Fruit fly (Drosophila melanogaster): ENCODE results near the gene mei-217.
A peak's percentile ranks its signal among the peaks of the same experiment; 100 is the strongest.

Gene mei-217

dm6 chrX:17107401-17107916 lies 35.3 kb downstream of the mei-217 start, which contains the start of gene CG5004 (continued):
- TF ChIP-seq pzg (GFP tag; optimal IDR thresholded peaks at IDR 0.05) (peak; percentile 74), Jarid2 (GFP tag; optimal IDR thresholded peaks at IDR 0.05) (peak; percentile 87), CG34224 (GFP tag; IDR thresholded peaks at IDR 0.05; ENCODE audit: partially characterized antibody) (peak; percentile 44; the same call in 1 of the 3 replicates), Doc3 (GFP tag; IDR thresholded peaks at IDR 0.05; ENCODE audit: partially characterized antibody) (0 out of 3 replicates have a peak, but pooled peaks have one; percentile 33), unc-4 (GFP tag; IDR thresholded peaks at IDR 0.05; ENCODE audit: partially characterized antibody) (peak; percentile 53), Aef1 (GFP tag; IDR thresholded peaks at IDR 0.05) (peak; percentile 58; the same call in 2 of the 3 replicates), Dp (GFP tag; optimal IDR thresholded peaks at IDR 0.05) (peak; percentile 41), slp2 (GFP tag; optimal IDR thresholded peaks at IDR 0.05) (no peak), Taf1 (GFP tag; IDR thresholded peaks at IDR 0.05) (no peak), hbn (GFP tag; IDR thresholded peaks at IDR 0.05; ENCODE audit: partially characterized antibody) (no peak; the same call in 1 of the 2 replicates), CG4404 (GFP tag; IDR thresholded peaks at IDR 0.05) (no peak), Scr (GFP tag; IDR thresholded peaks at IDR 0.05; ENCODE audit: partially characterized antibody) (peak; percentile 58), CG11723 (GFP tag; optimal IDR thresholded peaks at IDR 0.05) (peak; percentile 2), nerfin-2 (GFP tag; IDR thresholded peaks at IDR 0.05; ENCODE audit: partially characterized antibody) (no peak), sd (tag; optimal IDR thresholded peaks at IDR 0.05) (peak; percentile 72), CG8281 (tag; optimal IDR thresholded peaks at IDR 0.05) (no peak), nom (GFP tag; optimal IDR thresholded peaks at IDR 0.05) (peak; percentile 29), CG4820 (GFP tag; optimal IDR thresholded peaks at IDR 0.05) (no peak), Side (GFP tag; optimal IDR thresholded peaks at IDR 0.05) (no peak), Stat92E (GFP tag; optimal IDR thresholded peaks at IDR 0.05) (peak in 1 of 3 experiments; percentile 61), MESR4 (GFP tag; optimal IDR thresholded peaks at IDR 0.05) (peak; percentile 23), CG13894 (tag; optimal IDR thresholded peaks at IDR 0.05) (peak; percentile 20), tll (GFP tag; optimal IDR thresholded peaks at IDR 0.05) (no peak), CG15514 (GFP tag; optimal IDR thresholded peaks at IDR 0.05) (peak; percentile 97), unpg (GFP tag; optimal IDR thresholded peaks at IDR 0.05) (peak; percentile 1), YL-1 (GFP tag; optimal IDR thresholded peaks at IDR 0.05) (peak; percentile 17), CG34376 (GFP tag; optimal IDR thresholded peaks at IDR 0.05) (peak; percentile 32), B-H2 (GFP tag; optimal IDR thresholded peaks at IDR 0.05) (no peak), CG14441 (GFP tag; IDR thresholded peaks at IDR 0.05) (0 out of 2 replicates have a peak, but pooled peaks have one; percentile 16), HmgZ (tag; optimal IDR thresholded peaks at IDR 0.05) (peak; percentile 45), so (GFP tag; IDR thresholded peaks at IDR 0.05) (no peak), CG3281 (GFP tag; optimal IDR thresholded peaks at IDR 0.05) (no peak), sob (GFP tag; IDR thresholded peaks at IDR 0.05) (no peak), NfI (GFP tag; optimal IDR thresholded peaks at IDR 0.05) (no peak), dati (GFP tag; IDR thresholded peaks at IDR 0.05) (no peak), Kr (GFP tag; optimal IDR thresholded peaks at IDR 0.05) (no peak), CHES-1-like (GFP tag; optimal IDR thresholded peaks at IDR 0.05) (peak; percentile 49), gsb-n (tag; optimal IDR thresholded peaks at IDR 0.05) (no peak), Lhr (GFP tag; optimal IDR thresholded peaks at IDR 0.05) (peak; percentile 51), MBD-R2 (GFP tag; IDR thresholded peaks at IDR 0.05) (peak; percentile 11; the same call in 1 of the 2 replicates), Dref (GFP tag; IDR thresholded peaks at IDR 0.05) (peak; percentile 61), amos (GFP tag; IDR thresholded peaks at IDR 0.05; ENCODE audit: partially characterized antibody) (peak; percentile 60), bbx (GFP tag; IDR thresholded peaks at IDR 0.05; ENCODE audit: partially characterized antibody) (peak; percentile 43; the same call in 1 of the 2 replicates), Antp (GFP tag; optimal IDR thresholded peaks at IDR 0.05) (no peak), HLH4C (GFP tag; IDR thresholded peaks at IDR 0.05; ENCODE audit: partially characterized antibody) (0 out of 3 replicates have a peak, but pooled peaks have one; percentile 38), CG9215 (GFP tag; IDR thresholded peaks at IDR 0.05) (no peak), caup (GFP tag; optimal IDR thresholded peaks at IDR 0.05; ENCODE audit: severe bottlenecking) (peak; percentile 6)
